Worm (Caenorhabditis elegans) whole organism, mixed stage, embryonic: ENCODE data around the gene xpf-1.
A peak's percentile ranks its signal among the peaks of the same experiment; 100 is the strongest.

Source experiments
- M03D4.4 ChIP-seq: sonication (generic microtip); optimal IDR thresholded peaks from 2 replicates; lab custom pipeline; 2017; ENCODE audit warnings: mild to moderate bottlenecking, missing genetic modification characterization, missing compliant biosample characterization
- elt-1 ChIP-seq: sonication (generic microtip); optimal IDR thresholded peaks from 2 replicates; lab custom pipeline; 2017; ENCODE audit warnings: missing genetic modification characterization, mild to moderate bottlenecking, missing compliant biosample characterization, antibody characterized with exemption, moderate library complexity, borderline replicate concordance; ENCODE audit not compliant: insufficient read depth
- elt-3 ChIP-seq: fragments of 150-350 bp; optimal IDR thresholded peaks from 2 replicates; lab custom pipeline; 2014; ENCODE audit warnings: missing biosample characterization, missing genetic modification characterization
- flh-1 ChIP-seq: fragments of 200-800 bp; sonication (Bioruptor generic); optimal IDR thresholded peaks from 2 replicates; lab custom pipeline; 2018; ENCODE audit warnings: mild to moderate bottlenecking, missing genetic modification characterization, moderate library complexity, missing compliant biosample characterization
- lsy-2 ChIP-seq: fragments of 150-350 bp; optimal IDR thresholded peaks from 2 replicates; lab custom pipeline; 2014; ENCODE audit warnings: missing biosample characterization, missing genetic modification characterization
- nhr-2 ChIP-seq: fragments of 150-350 bp; optimal IDR thresholded peaks from 2 replicates; lab custom pipeline; 2014; ENCODE audit warnings: missing biosample characterization, missing genetic modification characterization
- nhr-237 ChIP-seq: fragments of 150-350 bp; optimal IDR thresholded peaks from 2 replicates; lab custom pipeline; 2014; ENCODE audit warnings: missing biosample characterization, missing genetic modification characterization
- nhr-28 ChIP-seq: fragments of 150-350 bp; optimal IDR thresholded peaks from 2 replicates; lab custom pipeline; 2014; ENCODE audit warnings: missing biosample characterization, missing genetic modification characterization
- pha-4 ChIP-seq: fragments of 150-350 bp; optimal IDR thresholded peaks from 2 replicates; lab custom pipeline; 2018; ENCODE audit warnings: missing biosample characterization, missing genetic modification reagents, missing genetic modification characterization
- unc-39 ChIP-seq: fragments of 150-350 bp; optimal IDR thresholded peaks from 2 replicates; lab custom pipeline; 2014; ENCODE audit warnings: missing biosample characterization, missing genetic modification characterization
- unc-62 ChIP-seq: fragments of 150-350 bp; optimal IDR thresholded peaks from 2 replicates; lab custom pipeline; 2014; ENCODE audit warnings: missing biosample characterization, missing genetic modification reagents, missing genetic modification characterization

- TF ChIP-seq nhr-237 (tag; lab: Kevin White, UChicago) (no peak), unc-39 (tag; lab: Kevin White, UChicago) (no peak), nhr-2 (tag; lab: Kevin White, UChicago) (no peak), M03D4.4 (peak; percentile 15), unc-62 (GFP tag; lab: Kevin White, UChicago) (no peak), elt-1 (tag; lab: Kevin White, UChicago) (no peak), lsy-2 (peak; percentile 18), flh-1 (no peak), elt-3 (tag; lab: Kevin White, UChicago) (no peak), pha-4 (tag; lab: Kevin White, UChicago) (peak; percentile 9), nhr-28 (no peak)
Measured at ce11 chrII:11694432-11694831, 1.5 kb upstream of the xpf-1 start.
